Fruit fly (Drosophila melanogaster) whole organism, embryonic: ENCODE results near the gene meso18E.

ENCODE experiments used
- Adf1 ChIP-seq: fragments of 200-800 bp; sonication (Bioruptor generic); IDR thresholded peaks from 2 replicates; pipeline ENCODE4 v1.3.6; 2022; ENCODE audit warnings: missing biosample characterization, missing genetic modification characterization
- B-H1 ChIP-seq: fragments of 200-800 bp; sonication (Bioruptor generic); IDR thresholded peaks from 3 replicates; pipeline ENCODE4 v1.3.6; 2022; ENCODE audit warnings: missing biosample characterization, missing genetic modification characterization
- BEAF-32 ChIP-seq: fragments of 200-800 bp; sonication (Bioruptor generic); optimal IDR thresholded peaks from 3 replicates; lab custom pipeline; 2017; ENCODE audit warnings: missing biosample characterization, missing genetic modification characterization, mild to moderate bottlenecking, moderate library complexity, missing genetic modification reagents
- Bdp1 ChIP-seq: fragments of 200-800 bp; sonication (Bioruptor generic); optimal IDR thresholded peaks from 3 replicates; lab custom pipeline; 2016; ENCODE audit warnings: missing biosample characterization, missing genetic modification characterization
- CG12744 ChIP-seq: fragments of 200-800 bp; sonication (Bioruptor generic); optimal IDR thresholded peaks from 2 replicates; lab custom pipeline; 2016; ENCODE audit warnings: missing biosample characterization, missing genetic modification characterization
- CG13894 ChIP-seq: fragments of 200-800 bp; sonication (Bioruptor generic); optimal IDR thresholded peaks from 3 replicates; lab custom pipeline; 2018; ENCODE audit warnings: missing biosample characterization, mild to moderate bottlenecking, missing genetic modification characterization, moderate library complexity
- CG15011 ChIP-seq: fragments of 200-800 bp; sonication (Bioruptor generic); optimal IDR thresholded peaks from 3 replicates; lab custom pipeline; 2018; ENCODE audit warnings: missing biosample characterization, mild to moderate bottlenecking, missing genetic modification characterization
- CG1647 ChIP-seq: fragments of 200-800 bp; sonication (Bioruptor generic); optimal IDR thresholded peaks from 3 replicates; lab custom pipeline; 2016; ENCODE audit warnings: missing biosample characterization, missing genetic modification characterization
- CG16863 ChIP-seq: fragments of 200-800 bp; sonication (Bioruptor generic); optimal IDR thresholded peaks from 3 replicates; lab custom pipeline; 2016; ENCODE audit warnings: missing biosample characterization, missing genetic modification characterization
- CG17186 ChIP-seq: fragments of 200-800 bp; sonication (Bioruptor generic); optimal IDR thresholded peaks from 3 replicates; lab custom pipeline; 2017; ENCODE audit warnings: missing biosample characterization, missing genetic modification reagents, missing genetic modification characterization
- CG17568 ChIP-seq: fragments of 200-800 bp; sonication (Bioruptor generic); optimal IDR thresholded peaks from 2 replicates; lab custom pipeline; 2018; ENCODE audit warnings: missing biosample characterization, mild to moderate bottlenecking, missing genetic modification characterization, moderate library complexity
- CG17612 ChIP-seq: fragments of 200-800 bp; sonication (Bioruptor generic); IDR thresholded peaks from 2 replicates; pipeline ENCODE4 v1.3.6; 2022; ENCODE audit warnings: missing biosample characterization, missing genetic modification characterization
- CG18011 ChIP-seq: fragments of 200-800 bp; sonication (Bioruptor generic); optimal IDR thresholded peaks from 2 replicates; lab custom pipeline; 2017; ENCODE audit warnings: missing biosample characterization, missing genetic modification characterization, mild to moderate bottlenecking, moderate library complexity, missing genotype
- CG31224 ChIP-seq: fragments of 200-800 bp; sonication (Bioruptor generic); IDR thresholded peaks from 2 replicates; pipeline ENCODE4 v1.3.6; 2022; ENCODE audit warnings: missing biosample characterization, missing genetic modification characterization
- CG32772 ChIP-seq: fragments of 200-800 bp; sonication (Bioruptor generic); IDR thresholded peaks from 2 replicates; pipeline ENCODE4 v1.3.6; 2022; ENCODE audit warnings: missing biosample characterization, missing genetic modification characterization
- CG34224 ChIP-seq: fragments of 200-800 bp; sonication (Bioruptor generic); IDR thresholded peaks from 3 replicates; pipeline ENCODE4 v1.3.6; 2022; ENCODE audit warnings: missing biosample characterization, missing genetic modification characterization; ENCODE audit not compliant: partially characterized antibody
- CG4360 ChIP-seq: fragments of 200-800 bp; sonication (Bioruptor generic); IDR thresholded peaks from 2 replicates; pipeline ENCODE4 v1.3.6; 2022; ENCODE audit warnings: missing biosample characterization, missing genetic modification characterization
- CG4854 ChIP-seq: fragments of 200-800 bp; sonication (Bioruptor generic); optimal IDR thresholded peaks from 2 replicates; lab custom pipeline; 2016; ENCODE audit warnings: missing biosample characterization, missing genetic modification characterization, inconsistent platforms
- CG5245 ChIP-seq: fragments of 200-800 bp; sonication (Bioruptor generic); optimal IDR thresholded peaks from 3 replicates; lab custom pipeline; 2016; ENCODE audit warnings: missing biosample characterization, missing genetic modification characterization
- CG6683 ChIP-seq: fragments of 200-800 bp; sonication (Bioruptor generic); optimal IDR thresholded peaks from 2 replicates; lab custom pipeline; 2017; ENCODE audit warnings: missing biosample characterization, mild to moderate bottlenecking, missing genetic modification characterization, missing genetic modification reagents
- CG7357 ChIP-seq: fragments of 200-800 bp; sonication (Bioruptor generic); IDR thresholded peaks from 3 replicates; pipeline ENCODE4 v1.3.6; 2022; ENCODE audit warnings: missing biosample characterization, missing genetic modification characterization
- CG9437 ChIP-seq: fragments of 200-800 bp; sonication (Bioruptor generic); optimal IDR thresholded peaks from 2 replicates; lab custom pipeline; 2018; ENCODE audit warnings: missing biosample characterization, mild to moderate bottlenecking, missing genetic modification characterization
- D19B ChIP-seq: fragments of 200-800 bp; sonication (Bioruptor generic); optimal IDR thresholded peaks from 2 replicates; lab custom pipeline; 2017; ENCODE audit warnings: missing biosample characterization, mild to moderate bottlenecking, missing genetic modification characterization
- Dip3 ChIP-seq: fragments of 200-800 bp; sonication (Bioruptor generic); optimal IDR thresholded peaks from 3 replicates; lab custom pipeline; 2016; ENCODE audit warnings: missing biosample characterization, missing genetic modification characterization
- Doc3 ChIP-seq: fragments of 200-800 bp; sonication (Bioruptor generic); IDR thresholded peaks from 3 replicates; pipeline ENCODE4 v1.3.6; 2022; ENCODE audit warnings: missing biosample characterization, missing genetic modification characterization; ENCODE audit not compliant: partially characterized antibody
- E2f1 ChIP-seq: fragments of 200-800 bp; sonication (Bioruptor generic); IDR thresholded peaks from 2 replicates; pipeline ENCODE4 v1.3.6; 2022; ENCODE audit warnings: missing biosample characterization, missing genetic modification characterization
- E2f2 ChIP-seq: fragments of 200-800 bp; sonication (Bioruptor generic); IDR thresholded peaks from 2 replicates; pipeline ENCODE4 v1.3.6; 2022; ENCODE audit warnings: missing biosample characterization, missing genetic modification characterization
- Lhr ChIP-seq: fragments of 200-800 bp; sonication (Bioruptor generic); optimal IDR thresholded peaks from 3 replicates; lab custom pipeline; 2017; ENCODE audit warnings: mild to moderate bottlenecking, missing biosample characterization, missing genetic modification reagents, missing genetic modification characterization
- Myb ChIP-seq: fragments of 200-800 bp; sonication (Bioruptor generic); optimal IDR thresholded peaks from 2 replicates; lab custom pipeline; 2016; ENCODE audit warnings: missing biosample characterization, missing genetic modification characterization
- NC2β ChIP-seq: fragments of 200-800 bp; sonication (Bioruptor generic); optimal IDR thresholded peaks from 2 replicates; lab custom pipeline; 2016; ENCODE audit warnings: missing biosample characterization, missing genetic modification characterization
- ap ChIP-seq: fragments of 200-800 bp; sonication (Bioruptor generic); IDR thresholded peaks from 2 replicates; pipeline ENCODE4 v1.3.6; 2022; ENCODE audit warnings: missing biosample characterization, missing genetic modification characterization
- bab2 ChIP-seq: fragments of 200-800 bp; sonication (Bioruptor generic); optimal IDR thresholded peaks from 2 replicates; lab custom pipeline; 2016; ENCODE audit warnings: missing biosample characterization, missing genetic modification characterization
- cato ChIP-seq: fragments of 200-800 bp; sonication (Bioruptor generic); optimal IDR thresholded peaks from 2 replicates; lab custom pipeline; 2016; ENCODE audit warnings: missing biosample characterization, missing genetic modification characterization, borderline replicate concordance
- corto ChIP-seq: fragments of 200-800 bp; sonication (Bioruptor generic); optimal IDR thresholded peaks from 2 replicates; lab custom pipeline; 2016; ENCODE audit warnings: missing biosample characterization, mild to moderate bottlenecking, missing genetic modification characterization, moderate library complexity
- danr ChIP-seq: fragments of 200-800 bp; sonication (Bioruptor generic); IDR thresholded peaks from 2 replicates; pipeline ENCODE4 v1.3.6; 2022; ENCODE audit warnings: missing biosample characterization, missing genetic modification characterization
- gcm2 ChIP-seq: fragments of 200-800 bp; sonication (Bioruptor generic); optimal IDR thresholded peaks from 2 replicates; lab custom pipeline; 2016; ENCODE audit warnings: missing biosample characterization, missing genetic modification characterization
- gfzf ChIP-seq: fragments of 200-800 bp; sonication (Bioruptor generic); optimal IDR thresholded peaks from 2 replicates; lab custom pipeline; 2016; ENCODE audit warnings: missing biosample characterization, mild to moderate bottlenecking, missing genetic modification characterization, moderate library complexity
- hkb ChIP-seq, 2 experiments: fragments of 200-800 bp in 1 of 2; fragments of >200 bp in 1 of 2; sonication (Bioruptor generic) in 1 of 2; IDR thresholded peaks in 1 of 2; optimal IDR thresholded peaks in 1 of 2; 2 replicates each; pipeline versions ENCODE4 v1.3.6 to Lab custom; 2017 to 2022; ENCODE audit warnings: missing biosample characterization in 1 of 2, missing genetic modification characterization in 1 of 2
- jumu ChIP-seq: fragments of 200-800 bp; sonication (Bioruptor generic); optimal IDR thresholded peaks from 3 replicates; lab custom pipeline; 2016; ENCODE audit warnings: missing biosample characterization, missing genetic modification characterization
- kah ChIP-seq: fragments of 200-800 bp; sonication (Bioruptor generic); optimal IDR thresholded peaks from 2 replicates; lab custom pipeline; 2018; ENCODE audit warnings: missing biosample characterization, mild to moderate bottlenecking, missing genetic modification characterization
- lola ChIP-seq, 3 experiments: fragments of >200 bp in 2 of 3; fragments of 200-800 bp in 1 of 3; sonication (Bioruptor generic) in 1 of 3; optimal IDR thresholded peaks; 2 replicates each; lab custom pipeline; 2017 to 2019; ENCODE audit warnings: missing biosample characterization in 3 of 3, missing genetic modification characterization in 3 of 3, mild to moderate bottlenecking in 1 of 3, moderate library complexity in 1 of 3
- mld ChIP-seq: fragments of 200-800 bp; sonication (Bioruptor generic); IDR thresholded peaks from 3 replicates; pipeline ENCODE4 v1.3.6; 2022; ENCODE audit warnings: missing biosample characterization, missing genetic modification characterization; ENCODE audit not compliant: partially characterized antibody
- pan ChIP-seq, 4 experiments: fragments of >200 bp in 3 of 4; fragments of 200-800 bp in 1 of 4; sonication (Bioruptor generic) in 1 of 4; optimal IDR thresholded peaks in 3 of 4; IDR thresholded peaks in 1 of 4; 2 replicates each; pipeline versions ENCODE4 v1.3.6 to Lab custom; 2017 to 2022; ENCODE audit warnings: missing biosample characterization in 2 of 4, missing genetic modification characterization in 2 of 4, mixed read lengths in 1 of 4
- pho ChIP-seq: fragments of 200-800 bp; sonication (Bioruptor generic); optimal IDR thresholded peaks from 2 replicates; lab custom pipeline; 2016; ENCODE audit warnings: missing biosample characterization, missing genetic modification characterization
- sens ChIP-seq: fragments of 200-800 bp; sonication (Bioruptor generic); peaks from one replicate; lab custom pipeline; 2016; ENCODE audit warnings: missing biosample characterization, missing genetic modification characterization
- twi ChIP-seq: fragments of 200-800 bp; optimal IDR thresholded peaks from 2 replicates; lab custom pipeline; 2019; ENCODE audit warnings: missing biosample characterization, mild to moderate bottlenecking, missing genetic modification characterization, moderate library complexity
- tx ChIP-seq: fragments of 200-800 bp; sonication (Bioruptor generic); optimal IDR thresholded peaks from 2 replicates; lab custom pipeline; 2016; ENCODE audit warnings: missing biosample characterization, missing genetic modification characterization

The meso18E gene

DNA sequence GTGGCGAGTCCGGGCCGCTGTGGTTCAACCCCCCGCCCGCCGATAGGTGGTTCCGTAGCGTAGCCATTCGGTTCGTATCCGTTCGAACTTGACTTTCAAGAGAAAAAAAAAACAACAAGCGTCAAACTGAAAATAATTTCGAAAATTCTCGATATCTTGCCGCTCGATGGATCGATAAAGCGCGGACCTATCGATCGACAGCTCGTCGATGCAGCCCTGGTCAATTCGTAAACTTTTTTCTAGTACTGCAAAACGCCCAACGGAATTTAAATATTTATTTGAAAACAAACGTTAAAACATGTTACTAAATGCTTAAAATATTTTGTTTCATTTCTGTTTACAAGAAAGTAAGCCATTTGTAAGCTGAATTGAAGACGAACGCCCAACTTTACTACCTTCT, 49.3 kb upstream of the meso18E start (continued):
- TF ChIP-seq ap (GFP tag; lab: Robert Waterston, UW) (no peak), lola (GFP tag; optimal IDR thresholded peaks at IDR 0.05; lab: Kevin White, UChicago) (no peak), CG12744 (GFP tag; lab: Kevin White, UChicago) (no peak), BEAF-32 (GFP tag; lab: Kevin White, UChicago) (peak; percentile 72), CG16863 (GFP tag; lab: Kevin White, UChicago) (no peak), gcm2 (no peak), gfzf (GFP tag; lab: Kevin White, UChicago) (peak; percentile 22), kah (GFP tag; lab: Kevin White, UChicago) (no peak), CG18011 (no peak), Lhr (GFP tag; lab: Kevin White, UChicago) (peak; percentile 7), CG9437 (GFP tag; lab: Kevin White, UChicago) (no peak), B-H1 (no peak), CG5245 (GFP tag; lab: Kevin White, UChicago) (no peak), corto (GFP tag; lab: Kevin White, UChicago) (no peak), mld (GFP tag; lab: Robert Waterston, UW) (no peak), NC2β (GFP tag; lab: Kevin White, UChicago) (peak; percentile 22), E2f1 (GFP tag; lab: Robert Waterston, UW) (no peak), CG32772 (GFP tag; lab: Robert Waterston, UW) (no peak), Myb (GFP tag; lab: Kevin White, UChicago) (peak; percentile 97), CG31224 (no peak), sens (peak; percentile 83), danr (GFP tag; lab: Robert Waterston, UW) (no peak), twi (tag; lab: Kevin White, UChicago) (no peak), bab2 (GFP tag; lab: Kevin White, UChicago) (no peak), CG7357 (GFP tag; lab: Robert Waterston, UW) (no peak), CG17186 (peak; percentile 8), Adf1 (GFP tag; lab: Robert Waterston, UW) (no peak), cato (GFP tag; lab: Kevin White, UChicago) (no peak), jumu (GFP tag; lab: Kevin White, UChicago) (no peak), pan (optimal IDR thresholded peaks at IDR 0.05; lab: Kevin White, UChicago) (no peak), pan (GFP tag; optimal IDR thresholded peaks at IDR 0.05 in 1 of 2, IDR thresholded peaks at IDR 0.05 in 1 of 2) (no peak), CG34224 (peak; percentile 38; the same call in 2 of the 3 replicates), hkb (optimal IDR thresholded peaks at IDR 0.05; lab: Kevin White, UChicago) (no peak), hkb (GFP tag; IDR thresholded peaks at IDR 0.05; lab: Robert Waterston, UW) (no peak), CG4360 (no peak), CG4854 (GFP tag; lab: Kevin White, UChicago) (no peak), CG17568 (GFP tag; lab: Kevin White, UChicago) (no peak), tx (GFP tag; lab: Kevin White, UChicago) (no peak), E2f2 (GFP tag; lab: Robert Waterston, UW) (peak; percentile 96), CG6683 (GFP tag; lab: Kevin White, UChicago) (no peak), CG17612 (GFP tag; lab: Robert Waterston, UW) (no peak), Bdp1 (GFP tag; lab: Kevin White, UChicago) (no peak), CG1647 (no peak), CG15011 (GFP tag; lab: Kevin White, UChicago) (no peak), Dip3 (peak; percentile 14), D19B (GFP tag; lab: Kevin White, UChicago) (no peak), CG13894 (tag; lab: Kevin White, UChicago) (no peak), Doc3 (GFP tag; lab: Robert Waterston, UW) (no peak; the same call in 2 of the 3 replicates), pho (no peak)
